Fruit fly (Drosophila melanogaster) whole organism, adult: ENCODE data around the gene CG5021.

ENCODE experiments used
- CG11617 ChIP-seq: fragments of 200-800 bp; sonication (Bioruptor generic); optimal IDR thresholded peaks from 2 replicates; lab custom pipeline; 2017; ENCODE audit warnings: mild to moderate bottlenecking, missing biosample characterization, missing genetic modification reagents, missing genetic modification characterization
- CG14711 ChIP-seq: fragments of 200-800 bp; sonication (Bioruptor generic); optimal IDR thresholded peaks from 2 replicates; lab custom pipeline; 2018; ENCODE audit warnings: missing biosample characterization, mild to moderate bottlenecking, missing genetic modification characterization, moderate library complexity
- CG33017 ChIP-seq: fragments of 200-800 bp; sonication (Bioruptor generic); optimal IDR thresholded peaks from 2 replicates; lab custom pipeline; 2018; ENCODE audit warnings: missing biosample characterization, mild to moderate bottlenecking, missing genetic modification characterization, moderate library complexity
- CG5204 ChIP-seq: fragments of 200-800 bp; sonication (Bioruptor generic); optimal IDR thresholded peaks from 2 replicates; lab custom pipeline; 2016; ENCODE audit warnings: missing biosample characterization, missing genetic modification characterization
- CG7101 ChIP-seq: fragments of 200-800 bp; sonication (Bioruptor generic); optimal IDR thresholded peaks from 2 replicates; lab custom pipeline; 2018; ENCODE audit warnings: missing biosample characterization, mild to moderate bottlenecking, missing genetic modification characterization, moderate library complexity
- Mnt ChIP-seq: fragments of 200-800 bp; sonication (Bioruptor generic); optimal IDR thresholded peaks from 2 replicates; lab custom pipeline; 2016; ENCODE audit warnings: missing biosample characterization, mild to moderate bottlenecking, missing genetic modification characterization
- bab1 ChIP-seq: fragments of 200-800 bp; sonication (Bioruptor generic); optimal IDR thresholded peaks from 3 replicates; lab custom pipeline; 2019; ENCODE audit warnings: missing biosample characterization, mild to moderate bottlenecking, missing genetic modification characterization, moderate library complexity
- kay ChIP-seq: fragments of 200-800 bp; sonication (Bioruptor generic); peaks from one replicate; lab custom pipeline; 2016; ENCODE audit warnings: missing biosample characterization, missing genetic modification characterization, borderline replicate concordance
- ovo ChIP-seq: fragments of 200-800 bp; sonication (Bioruptor generic); optimal IDR thresholded peaks from 2 replicates; lab custom pipeline; 2016; ENCODE audit warnings: missing biosample characterization, missing genetic modification characterization
- pad ChIP-seq: fragments of 200-800 bp; sonication (Bioruptor generic); optimal IDR thresholded peaks from 3 replicates; lab custom pipeline; 2017; ENCODE audit warnings: missing biosample characterization, missing genetic modification characterization, mild to moderate bottlenecking, moderate library complexity, missing genetic modification reagents
- tj ChIP-seq: fragments of 200-800 bp; sonication (Bioruptor generic); optimal IDR thresholded peaks from 3 replicates; lab custom pipeline; 2017; ENCODE audit warnings: missing biosample characterization, mild to moderate bottlenecking, missing genetic modification characterization, moderate library complexity

dm6 chr3L:8925679-8926078 is 41.0 kb upstream of the CG5021 start:
- TF ChIP-seq CG11617 (GFP tag; lab: Kevin White, UChicago) (no peak), tj (GFP tag; lab: Kevin White, UChicago) (no peak), CG33017 (no peak), bab1 (GFP tag; lab: Kevin White, UChicago) (no peak), CG5204 (GFP tag; lab: Kevin White, UChicago) (no peak), ovo (no peak), CG14711 (tag; lab: Kevin White, UChicago) (no peak), Mnt (GFP tag; lab: Kevin White, UChicago) (no peak), kay (GFP tag; lab: Kevin White, UChicago) (peak; percentile 12), pad (GFP tag; lab: Kevin White, UChicago) (no peak), CG7101 (tag; lab: Kevin White, UChicago) (no peak)
